Worm (Caenorhabditis elegans) whole organism, early embryonic: Measurements from ENCODE around the gene C32D5.14.

Experiments
- B0310.2 ChIP-seq: sonication (generic microtip); optimal IDR thresholded peaks from 2 replicates; lab custom pipeline; 2016; ENCODE audit warnings: mild to moderate bottlenecking, missing genetic modification characterization, missing compliant biosample characterization
- F13C5.2 ChIP-seq: sonication (generic microtip); optimal IDR thresholded peaks from 2 replicates; lab custom pipeline; 2017; ENCODE audit warnings: mild to moderate bottlenecking, missing genetic modification characterization, inconsistent platforms, missing compliant biosample characterization
- aly-1 ChIP-seq: sonication (generic microtip); optimal IDR thresholded peaks from 2 replicates; lab custom pipeline; 2016; ENCODE audit warnings: missing genetic modification characterization, missing compliant biosample characterization
- ama-1 ChIP-seq: fragments of 150-350 bp; optimal IDR thresholded peaks from 2 replicates; lab custom pipeline; 2014
- ceh-13 ChIP-seq: fragments of 200-800 bp; sonication (Bioruptor generic); optimal IDR thresholded peaks from 2 replicates; lab custom pipeline; 2018; ENCODE audit warnings: mild to moderate bottlenecking, missing genetic modification characterization, missing compliant biosample characterization
- ceh-36 ChIP-seq: sonication (generic microtip); optimal IDR thresholded peaks from 2 replicates; lab custom pipeline; 2016; ENCODE audit warnings: missing genetic modification characterization, inconsistent platforms, missing compliant biosample characterization
- ets-7 ChIP-seq: sonication (generic microtip); optimal IDR thresholded peaks from 2 replicates; lab custom pipeline; 2016; ENCODE audit warnings: missing genotype, missing genetic modification characterization, missing compliant biosample characterization
- flt-1 ChIP-seq: fragments of 200-800 bp; sonication (Bioruptor generic); IDR thresholded peaks from 2 replicates; pipeline ENCODE4 v1.3.6; 2022; ENCODE audit warnings: missing genetic modification characterization, missing compliant biosample characterization
- hmbx-1 ChIP-seq: sonication (generic microtip); optimal IDR thresholded peaks from 2 replicates; lab custom pipeline; 2016; ENCODE audit warnings: mild to moderate bottlenecking, missing genetic modification characterization, missing compliant biosample characterization
- hmg-4 ChIP-seq: fragments of 200-800 bp; sonication (Bioruptor generic); optimal IDR thresholded peaks from 2 replicates; lab custom pipeline; 2018; ENCODE audit warnings: mild to moderate bottlenecking, missing genetic modification characterization, missing compliant biosample characterization
- hnd-1 ChIP-seq: sonication (generic microtip); optimal IDR thresholded peaks from 2 replicates; lab custom pipeline; 2016; ENCODE audit warnings: missing genetic modification characterization, missing compliant biosample characterization
- pes-1 ChIP-seq: fragments of 200-800 bp; sonication (Bioruptor generic); IDR thresholded peaks from 2 replicates; pipeline ENCODE4 v1.3.6; 2022; ENCODE audit warnings: missing genetic modification reagents, missing genetic modification characterization, missing compliant biosample characterization
- scrt-1 ChIP-seq: fragments of 200-800 bp; sonication (Bioruptor generic); IDR thresholded peaks from 2 replicates; pipeline ENCODE4 v1.3.6; 2022; ENCODE audit warnings: missing genetic modification characterization, missing compliant biosample characterization
- sea-1 ChIP-seq: fragments of 200-800 bp; sonication (Bioruptor generic); conservative IDR thresholded peaks from 2 replicates; pipeline ENCODE4 v1.3.6; 2022; ENCODE audit warnings: missing genetic modification characterization, missing compliant biosample characterization
- tbx-11 ChIP-seq: fragments of 200-800 bp; sonication (Bioruptor generic); IDR thresholded peaks from 2 replicates; pipeline ENCODE4 v1.3.6; 2022; ENCODE audit warnings: missing genetic modification characterization, missing compliant biosample characterization
- tbx-37 ChIP-seq: fragments of 200-800 bp; sonication (Bioruptor generic); conservative IDR thresholded peaks from 2 replicates; pipeline ENCODE4 v1.3.6; 2022; ENCODE audit warnings: missing genetic modification reagents, missing genetic modification characterization, missing compliant biosample characterization
- tra-4 ChIP-seq: sonication (generic microtip); optimal IDR thresholded peaks from 2 replicates; lab custom pipeline; 2017; ENCODE audit warnings: missing genetic modification characterization, missing compliant biosample characterization

Gene C32D5.14

DNA sequence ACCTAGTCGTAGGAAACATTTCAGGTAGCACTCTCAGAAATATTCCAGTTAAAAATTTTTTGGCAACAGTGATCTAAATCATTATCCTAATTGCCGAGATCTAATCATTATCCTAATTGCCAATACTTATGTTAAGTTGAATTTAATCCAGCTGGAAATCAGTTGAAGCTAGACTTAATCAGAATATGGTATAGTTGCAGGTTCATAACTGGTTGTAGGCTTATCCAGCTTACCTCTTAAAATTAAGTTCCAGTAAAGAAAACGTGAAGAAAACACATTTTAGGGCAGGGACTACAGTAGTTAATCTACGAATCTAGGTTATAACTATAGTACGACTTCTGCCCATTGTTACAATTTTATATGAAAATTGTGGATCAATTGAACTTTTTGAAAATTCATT is 41.4 kb downstream of the C32D5.14 start:
- TF ChIP-seq tbx-37 (no peak), hmg-4 (GFP tag; lab: Kevin White, UChicago) (no peak), ceh-13 (no peak)

DNA sequence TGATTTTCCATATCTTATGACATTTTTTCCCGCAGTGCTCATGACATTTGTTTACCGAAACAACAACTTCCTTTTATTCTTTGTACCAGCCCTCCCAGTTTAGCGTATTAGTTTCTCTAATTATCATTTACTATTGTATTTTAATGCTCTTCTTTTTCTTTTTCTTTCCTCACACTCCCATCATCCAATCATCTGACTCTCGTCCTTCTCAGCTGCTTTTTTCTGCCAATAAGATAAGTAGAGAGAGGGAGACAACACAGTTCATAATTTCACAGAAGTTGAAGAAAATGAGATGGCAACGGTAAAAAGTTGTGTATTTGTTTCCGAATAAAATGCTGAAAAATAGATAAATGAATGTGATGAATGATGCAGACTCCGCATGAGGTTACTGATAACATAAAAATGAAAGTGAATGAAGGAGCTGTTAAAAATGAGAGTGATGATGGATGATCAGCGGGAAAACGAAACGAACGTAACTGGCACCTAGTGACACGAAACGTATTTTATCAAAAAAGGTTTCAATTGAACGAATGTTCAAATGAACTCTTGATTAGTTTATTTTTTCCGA is 42.2 kb downstream of the C32D5.14 start:
- TF ChIP-seq ceh-13: no peak
- TF ChIP-seq B0310.2 (tag; lab: Kevin White, UChicago): no peak
- no peak for TF ChIP-seq tbx-11 (GFP tag; lab: Robert Waterston, UW)
- no peak for TF ChIP-seq F13C5.2 (tag; lab: Kevin White, UChicago)
- TF ChIP-seq hmg-4 (GFP tag; lab: Kevin White, UChicago): no peak
- TF ChIP-seq ceh-36 (tag; lab: Kevin White, UChicago): no peak
- TF ChIP-seq ets-7: no peak
- TF ChIP-seq flt-1 (GFP tag; lab: Robert Waterston, UW): no peak
- no peak for TF ChIP-seq sea-1 (GFP tag; lab: Robert Waterston, UW)

DNA sequence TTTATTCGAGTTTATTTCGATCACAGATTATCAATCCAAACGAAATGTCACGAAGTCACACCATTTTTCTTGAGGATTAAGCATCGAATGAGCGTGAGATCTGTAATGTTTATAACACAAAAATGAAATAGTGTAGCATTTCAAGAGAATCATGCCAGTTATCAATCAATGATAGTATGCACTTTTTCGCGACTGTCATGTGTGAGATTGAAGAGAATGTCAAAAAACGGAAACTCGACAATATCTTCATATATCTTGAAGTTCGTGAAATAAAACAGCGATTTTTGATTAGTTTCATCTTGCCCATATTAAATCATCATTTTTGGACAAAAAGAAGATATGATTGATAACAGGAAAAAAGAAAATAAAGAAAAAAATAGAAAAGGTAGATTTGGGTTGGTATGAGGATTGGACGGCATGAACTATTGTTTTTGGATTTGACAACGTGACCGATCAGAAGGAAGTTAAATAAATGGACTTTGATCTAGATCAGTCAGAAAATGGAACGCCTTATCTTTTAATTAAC is 43.8 kb downstream of the C32D5.14 start:
- TF ChIP-seq hmg-4 (GFP tag; lab: Kevin White, UChicago): no peak
- TF ChIP-seq B0310.2 (tag; lab: Kevin White, UChicago): no peak

DNA sequence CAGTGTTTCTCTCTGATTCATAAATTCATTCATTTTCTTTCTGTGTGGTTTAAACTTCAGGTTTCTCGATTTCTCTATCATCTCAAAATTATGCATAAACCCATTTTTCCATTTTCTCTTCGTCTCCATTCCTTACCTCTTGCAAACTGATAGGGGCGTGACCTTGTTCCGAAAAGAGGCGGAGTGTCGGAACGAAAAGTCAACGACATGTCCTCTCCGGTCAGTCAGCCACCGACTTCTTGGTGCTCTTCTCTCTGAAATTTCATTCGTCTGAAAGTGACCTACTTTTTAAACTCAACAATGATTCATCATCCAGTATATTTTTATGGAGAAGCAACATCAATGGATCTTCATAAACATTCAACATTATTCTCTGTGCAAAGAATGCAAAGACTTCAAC is 45.6 kb downstream of the C32D5.14 start, which contains the start of gene F58F12.12:
Gene F58F12.12, plus strand, starts transcription at position 301 of the 400 bp plus-strand sequence.
- no peak for TF ChIP-seq tra-4 (tag; lab: Kevin White, UChicago)
- TF ChIP-seq F13C5.2 (tag; lab: Kevin White, UChicago): no peak
- no peak for TF ChIP-seq hnd-1 (tag; lab: Kevin White, UChicago)
- no peak for TF ChIP-seq ceh-36 (tag; lab: Kevin White, UChicago)
- TF ChIP-seq flt-1 (GFP tag; lab: Robert Waterston, UW): no peak
- no peak for TF ChIP-seq pes-1 (GFP tag; lab: Robert Waterston, UW)
- no peak for TF ChIP-seq ama-1 (lab: Kevin White, UChicago)
- TF ChIP-seq aly-1: no peak
- TF ChIP-seq hmbx-1 (tag; lab: Kevin White, UChicago): no peak
- no peak for TF ChIP-seq tbx-37
- TF ChIP-seq hmg-4 (GFP tag; lab: Kevin White, UChicago): no peak
- TF ChIP-seq ets-7: no peak
- TF ChIP-seq ceh-13: no peak
- no peak for TF ChIP-seq B0310.2 (tag; lab: Kevin White, UChicago)
- TF ChIP-seq tbx-11 (GFP tag; lab: Robert Waterston, UW): no peak
- no peak for TF ChIP-seq sea-1 (GFP tag; lab: Robert Waterston, UW)
- no peak for TF ChIP-seq scrt-1 (GFP tag; lab: Robert Waterston, UW)

DNA sequence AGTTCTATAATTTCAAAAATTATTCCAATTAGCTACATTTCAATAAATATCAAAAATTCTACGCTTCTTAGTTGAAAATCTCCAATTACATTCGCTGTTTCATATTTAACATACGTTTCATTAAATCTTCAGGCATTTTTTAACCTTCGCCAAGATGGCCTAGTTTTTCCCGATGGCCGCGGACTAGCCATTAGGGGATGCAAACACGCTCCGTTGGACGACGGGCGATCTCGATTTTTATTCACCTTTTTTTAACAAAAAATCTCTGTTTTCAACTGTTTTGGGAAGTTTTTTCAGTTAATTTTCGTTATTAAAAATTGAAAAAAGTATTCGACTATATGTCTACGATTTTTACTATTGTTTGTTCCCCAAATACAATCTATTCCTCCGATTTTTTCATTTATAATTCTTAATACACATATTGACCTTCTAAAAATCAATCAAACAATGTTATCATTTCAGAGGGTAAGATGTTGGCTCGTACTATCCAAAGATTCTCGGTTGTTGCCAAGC is 48.0 kb downstream of the C32D5.14 start, which contains the start of gene F58F12.1:
Gene F58F12.1, plus strand, starts transcription at position 463 of the 513 bp plus-strand sequence.
- TF ChIP-seq tbx-37 (peak; percentile 38; the same call in 1 of the 2 replicates), ceh-13 (no peak), ets-7 (no peak), tbx-11 (GFP tag; lab: Robert Waterston, UW) (no peak), ama-1 (lab: Kevin White, UChicago) (no peak), F13C5.2 (tag; lab: Kevin White, UChicago) (peak; percentile 52), B0310.2 (tag; lab: Kevin White, UChicago) (no peak), aly-1 (no peak), hmg-4 (GFP tag; lab: Kevin White, UChicago) (no peak)
